Worm (Caenorhabditis elegans) whole organism, midembryonic: ENCODE data around the gene F53E10.1.

Source experiments
- cog-1 ChIP-seq: sonication (generic microtip); optimal IDR thresholded peaks from 2 replicates; lab custom pipeline; 2016; ENCODE audit warnings: missing genetic modification characterization, missing compliant biosample characterization
- flt-1 ChIP-seq: fragments of 200-800 bp; sonication (Bioruptor generic); IDR thresholded peaks from 2 replicates; pipeline ENCODE4 v1.3.6; 2022; ENCODE audit warnings: missing genetic modification characterization, missing compliant biosample characterization
- klf-2 ChIP-seq: fragments of 200-800 bp; sonication (Bioruptor generic); conservative IDR thresholded peaks from 2 replicates; pipeline ENCODE4 v1.3.6; 2022; ENCODE audit warnings: missing genetic modification reagents, missing genetic modification characterization, missing compliant biosample characterization
- med-1 ChIP-seq: sonication (generic microtip); optimal IDR thresholded peaks from 2 replicates; lab custom pipeline; 2017; ENCODE audit warnings: missing genetic modification characterization, mild to moderate bottlenecking, missing compliant biosample characterization, antibody characterized with exemption, missing genetic modification reagents; ENCODE audit not compliant: insufficient read depth
- ref-1 ChIP-seq: fragments of 200-800 bp; sonication (Bioruptor generic); conservative IDR thresholded peaks from 2 replicates; pipeline ENCODE4 v1.3.6; 2022; ENCODE audit warnings: missing genetic modification reagents, missing genetic modification characterization, missing compliant biosample characterization
- tab-1 ChIP-seq: fragments of 200-800 bp; sonication (Bioruptor generic); IDR thresholded peaks from 2 replicates; pipeline ENCODE4 v1.3.6; 2022; ENCODE audit warnings: missing genetic modification characterization, missing compliant biosample characterization
- ztf-23 ChIP-seq: fragments of 200-800 bp; sonication (Bioruptor generic); IDR thresholded peaks from 2 replicates; pipeline ENCODE4 v1.3.6; 2022; ENCODE audit warnings: missing genetic modification reagents, missing genetic modification characterization, missing compliant biosample characterization

ce11 chrV:2573881-2574280, 41.2 kb upstream of the F53E10.1 start, which contains the start of gene nhr-290:
- TF ChIP-seq ztf-23 (GFP tag; lab: Robert Waterston, UW) (no peak), ref-1 (GFP tag; lab: Robert Waterston, UW) (no peak), tab-1 (GFP tag; lab: Robert Waterston, UW) (no peak), med-1 (GFP tag; lab: Kevin White, UChicago) (no peak), flt-1 (GFP tag; lab: Robert Waterston, UW) (no peak), cog-1 (no peak), klf-2 (GFP tag; lab: Robert Waterston, UW) (no peak)
